Fruit fly (Drosophila melanogaster): ENCODE data around the gene Lrch.

Lrch gene

dm6 chr2L:17431359-17431675 lies 47.4 kb upstream of the Lrch start (continued):
- TF ChIP-seq CG6808 (GFP tag; optimal IDR thresholded peaks at IDR 0.05): no peak
- 0 out of 2 replicates have a peak, but pooled peaks have one; percentile 16 for TF ChIP-seq CG11294 (GFP tag; IDR thresholded peaks at IDR 0.05)
- TF ChIP-seq CG4318 (GFP tag; optimal IDR thresholded peaks at IDR 0.05): peak; percentile 32
- peak; percentile 47 for TF ChIP-seq Eip75B (GFP tag; optimal IDR thresholded peaks at IDR 0.05)
- peak; percentile 66 for TF ChIP-seq eg (GFP tag; IDR thresholded peaks at IDR 0.05)
- peak; percentile 53 for TF ChIP-seq CG11902 (GFP tag; optimal IDR thresholded peaks at IDR 0.05)
- TF ChIP-seq Smox (GFP tag; optimal IDR thresholded peaks at IDR 0.05): no peak
- TF ChIP-seq CG9139 (GFP tag; optimal IDR thresholded peaks at IDR 0.05): no peak
- peak; percentile 65 for TF ChIP-seq Sox15 (GFP tag; optimal IDR thresholded peaks at IDR 0.05)
- peak; percentile 61 for TF ChIP-seq CG11762 (GFP tag; optimal IDR thresholded peaks at IDR 0.05; ENCODE audit: insufficient read depth)
- no peak for TF ChIP-seq CG16779 (tag; optimal IDR thresholded peaks at IDR 0.05)
- peak; percentile 70 for TF ChIP-seq Met (GFP tag; optimal IDR thresholded peaks at IDR 0.05)
- peak; percentile 70 for TF ChIP-seq cyc (GFP tag; optimal IDR thresholded peaks at IDR 0.05)
- peak; percentile 55 for TF ChIP-seq CG8319 (GFP tag; optimal IDR thresholded peaks at IDR 0.05)
- TF ChIP-seq ss (GFP tag; optimal IDR thresholded peaks at IDR 0.05): no peak
- TF ChIP-seq CG8632 (GFP tag; optimal IDR thresholded peaks at IDR 0.05): peak; percentile 75
- TF ChIP-seq Gug (GFP tag; IDR thresholded peaks at IDR 0.05): peak; percentile 36
- TF ChIP-seq svp (GFP tag): peak; percentile 93
- no peak for TF ChIP-seq Hr38 (GFP tag; optimal IDR thresholded peaks at IDR 0.05)
- peak; percentile 78 for TF ChIP-seq net (GFP tag; optimal IDR thresholded peaks at IDR 0.05)
- peak; percentile 65 for TF ChIP-seq CG6276 (GFP tag; optimal IDR thresholded peaks at IDR 0.05)
- TF ChIP-seq achi (GFP tag; optimal IDR thresholded peaks at IDR 0.05): peak; percentile 82
- peak; percentile 51 for TF ChIP-seq CG10669 (GFP tag; optimal IDR thresholded peaks at IDR 0.05)
- TF ChIP-seq CG3032 (tag; optimal IDR thresholded peaks at IDR 0.05): peak; percentile 32
- peak in 1 of 2 experiments; percentile 71 for TF ChIP-seq salr (GFP tag; optimal IDR thresholded peaks at IDR 0.05)
- no peak for TF ChIP-seq vri (GFP tag; optimal IDR thresholded peaks at IDR 0.05)
- TF ChIP-seq Ets21C (GFP tag; optimal IDR thresholded peaks at IDR 0.05): peak; percentile 59

DNA sequence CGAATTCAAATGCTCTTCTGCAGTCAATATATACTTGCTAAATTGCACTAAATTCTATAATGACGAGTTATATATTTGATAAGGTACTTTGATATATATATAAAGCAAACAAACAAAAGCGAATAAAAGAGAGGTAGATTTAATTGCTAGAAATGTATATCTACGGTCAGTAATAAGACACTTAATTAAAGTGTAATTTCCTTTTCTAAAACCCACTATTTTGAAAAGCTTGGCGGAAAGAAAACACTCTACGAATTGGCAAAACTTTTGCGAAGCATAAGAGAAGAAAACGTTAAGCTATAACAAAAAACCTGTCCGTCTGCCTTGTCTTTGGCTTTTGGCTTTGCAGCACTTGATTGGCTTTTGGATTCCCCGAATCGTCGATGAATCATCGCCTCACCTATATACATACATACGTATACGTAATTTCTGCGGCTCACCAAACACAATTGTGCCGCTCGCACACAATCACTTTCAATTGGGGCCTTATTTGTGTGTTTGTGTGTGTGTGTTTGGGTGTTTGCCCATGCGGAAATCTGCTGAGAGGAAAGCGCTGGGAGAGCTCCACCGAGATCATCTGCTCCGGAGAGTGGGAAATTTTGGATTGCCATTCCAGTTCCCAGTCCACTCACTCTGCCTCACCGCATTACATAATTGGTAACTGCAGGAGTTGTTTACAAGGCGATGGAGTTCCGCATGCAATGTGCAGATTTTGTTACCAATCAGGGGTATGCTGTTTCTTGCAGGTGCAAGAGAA lies 46.9 kb upstream of the Lrch start:
- TF ChIP-seq CG6808 (GFP tag; optimal IDR thresholded peaks at IDR 0.05) (no peak), CG16779 (tag; optimal IDR thresholded peaks at IDR 0.05) (no peak), Hr38 (GFP tag; optimal IDR thresholded peaks at IDR 0.05) (no peak), salr (GFP tag; optimal IDR thresholded peaks at IDR 0.05) (no peak), Ets96B (tag; optimal IDR thresholded peaks at IDR 0.05) (peak; percentile 61), dac (GFP tag; optimal IDR thresholded peaks at IDR 0.05) (no peak), CG1621 (tag; optimal IDR thresholded peaks at IDR 0.05) (no peak), CG8119 (GFP tag; IDR thresholded peaks at IDR 0.05) (peak; percentile 62), CG6163 (GFP tag; IDR thresholded peaks at IDR 0.05) (peak; percentile 10; the same call in 2 of the 3 replicates), Hr39 (GFP tag; optimal IDR thresholded peaks at IDR 0.05) (no peak), esn (GFP tag; optimal IDR thresholded peaks at IDR 0.05) (no peak), fkh (GFP tag; optimal IDR thresholded peaks at IDR 0.05) (no peak), Met (GFP tag; optimal IDR thresholded peaks at IDR 0.05) (no peak), CG32006 (GFP tag; optimal IDR thresholded peaks at IDR 0.05) (no peak), Sox15 (GFP tag; optimal IDR thresholded peaks at IDR 0.05) (peak; percentile 2), CG34406 (GFP tag; optimal IDR thresholded peaks at IDR 0.05) (no peak), Eip93F (GFP tag; optimal IDR thresholded peaks at IDR 0.05) (no peak), CG9139 (GFP tag; optimal IDR thresholded peaks at IDR 0.05) (no peak), net (GFP tag; optimal IDR thresholded peaks at IDR 0.05) (no peak), Sox14 (GFP tag; optimal IDR thresholded peaks at IDR 0.05) (no peak), topi (GFP tag; optimal IDR thresholded peaks at IDR 0.05) (no peak), eg (GFP tag; IDR thresholded peaks at IDR 0.05) (no peak), Hr4 (GFP tag; optimal IDR thresholded peaks at IDR 0.05) (no peak), CG3032 (tag; optimal IDR thresholded peaks at IDR 0.05) (no peak), Lpt (GFP tag; optimal IDR thresholded peaks at IDR 0.05) (no peak), Ets21C (GFP tag; optimal IDR thresholded peaks at IDR 0.05) (no peak), cyc (GFP tag; optimal IDR thresholded peaks at IDR 0.05) (no peak), fd59A (GFP tag; optimal IDR thresholded peaks at IDR 0.05) (no peak), pdm3 (GFP tag; optimal IDR thresholded peaks at IDR 0.05) (peak; percentile 44), CG11294 (GFP tag; IDR thresholded peaks at IDR 0.05) (no peak), fd85E (GFP tag; optimal IDR thresholded peaks at IDR 0.05) (no peak), CG15336 (GFP tag; IDR thresholded peaks at IDR 0.05) (peak; percentile 60), Eip78C (GFP tag) (no peak), dsx (GFP tag; optimal IDR thresholded peaks at IDR 0.05; ENCODE audit: poor library complexity, severe bottlenecking) (no peak), CG10669 (GFP tag; optimal IDR thresholded peaks at IDR 0.05) (no peak), achi (GFP tag; optimal IDR thresholded peaks at IDR 0.05) (no peak)
